Worm (Caenorhabditis elegans): ENCODE measurements around the gene K02D10.1.

DNA sequence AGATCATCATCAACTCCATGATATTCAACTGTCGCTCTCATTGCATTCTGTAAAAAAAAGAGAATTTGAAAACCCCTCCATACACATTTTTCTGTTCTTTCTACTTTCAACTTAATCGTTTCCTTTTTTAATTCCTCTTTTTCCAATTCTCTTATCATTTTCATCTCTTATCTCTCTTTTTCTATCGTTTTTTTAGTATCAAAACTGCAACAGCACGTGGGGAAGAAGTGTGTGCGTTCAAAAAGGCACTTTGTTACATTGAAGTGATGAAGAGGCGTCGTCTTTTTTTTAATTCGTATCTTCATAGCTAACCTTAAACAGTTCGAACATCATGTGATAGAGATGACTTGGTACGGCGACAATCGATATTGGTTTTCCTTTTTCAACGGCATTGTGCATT is 30.2 kb upstream of the K02D10.1 start:
- TF ChIP-seq ceh-36 (tag; optimal IDR thresholded peaks at IDR 0.05) = no peak
- TF ChIP-seq ama-1 (optimal IDR thresholded peaks at IDR 0.05) = no peak
- no peak for TF ChIP-seq flt-1 (GFP tag; IDR thresholded peaks at IDR 0.05)
- TF ChIP-seq hmg-4 (GFP tag; optimal IDR thresholded peaks at IDR 0.05) = no peak
- TF ChIP-seq pes-1 (GFP tag; IDR thresholded peaks at IDR 0.05) = no peak
